Worm (Caenorhabditis elegans) whole organism, L3 larva: ENCODE results near the gene R09E10.2.

Experiments used
- R02D3.7 ChIP-seq: fragments of 150-350 bp; optimal IDR thresholded peaks from 2 replicates; lab custom pipeline; 2014; ENCODE audit warnings: missing biosample characterization, missing genetic modification characterization
- ZK546.5 ChIP-seq: sonication (generic microtip); optimal IDR thresholded peaks from 2 replicates; lab custom pipeline; 2017; ENCODE audit warnings: missing biosample characterization, missing genetic modification characterization
- aly-2 ChIP-seq: fragments of 150-350 bp; optimal IDR thresholded peaks from 2 replicates; lab custom pipeline; 2014; ENCODE audit warnings: missing biosample characterization, missing genetic modification characterization
- ceh-16 ChIP-seq: sonication (generic microtip); optimal IDR thresholded peaks from 2 replicates; lab custom pipeline; 2017; ENCODE audit warnings: missing biosample characterization, missing genetic modification characterization
- ceh-28 ChIP-seq: fragments of 150-350 bp; optimal IDR thresholded peaks from 2 replicates; lab custom pipeline; 2014; ENCODE audit warnings: missing biosample characterization, missing genetic modification reagents, missing genetic modification characterization
- ceh-82 ChIP-seq: fragments of 150-350 bp; optimal IDR thresholded peaks from 2 replicates; lab custom pipeline; 2014; ENCODE audit warnings: missing biosample characterization, missing genetic modification characterization
- ceh-9 ChIP-seq: sonication (generic microtip); optimal IDR thresholded peaks from 2 replicates; lab custom pipeline; 2018; ENCODE audit warnings: missing biosample characterization, missing genetic modification characterization
- daf-12 ChIP-seq: fragments of 150-350 bp; optimal IDR thresholded peaks from 2 replicates; lab custom pipeline; 2014; ENCODE audit warnings: missing biosample characterization, missing genetic modification reagents, missing genetic modification characterization
- egl-5 ChIP-seq: fragments of 150-350 bp; optimal IDR thresholded peaks from 2 replicates; lab custom pipeline; 2017; ENCODE audit warnings: missing biosample characterization, missing genetic modification reagents, missing genetic modification characterization, inconsistent platforms
- elt-2 ChIP-seq: sonication (generic microtip); optimal IDR thresholded peaks from 2 replicates; lab custom pipeline; 2016; ENCODE audit warnings: missing genetic modification reagents, mild to moderate bottlenecking, missing genetic modification characterization, missing compliant biosample characterization
- eor-1 ChIP-seq, 2 experiments: fragments of 150-350 bp; optimal IDR thresholded peaks; 2 replicates each; lab custom pipeline; 2014 to 2018; ENCODE audit warnings: missing biosample characterization in 2 of 2, missing genetic modification characterization in 2 of 2
- fkh-10 ChIP-seq: sonication (generic microtip); optimal IDR thresholded peaks from 2 replicates; lab custom pipeline; 2017; ENCODE audit warnings: missing biosample characterization, missing genetic modification reagents, missing genetic modification characterization
- hmg-11 ChIP-seq: sonication (generic microtip); optimal IDR thresholded peaks from 2 replicates; lab custom pipeline; 2016; ENCODE audit warnings: missing genetic modification characterization, missing compliant biosample characterization
- jun-1 ChIP-seq: fragments of 150-350 bp; optimal IDR thresholded peaks from 2 replicates; lab custom pipeline; 2014; ENCODE audit warnings: missing biosample characterization, missing genetic modification reagents, missing genetic modification characterization
- lin-15B ChIP-seq: fragments of 150-350 bp; optimal IDR thresholded peaks from 2 replicates; lab custom pipeline; 2014; ENCODE audit warnings: missing biosample characterization, missing genetic modification characterization
- lin-39 ChIP-seq: fragments of 150-350 bp; optimal IDR thresholded peaks from 2 replicates; lab custom pipeline; 2018; ENCODE audit warnings: missing biosample characterization, missing genetic modification reagents, missing genetic modification characterization
- lsy-12 ChIP-seq: sonication (generic microtip); optimal IDR thresholded peaks from 2 replicates; lab custom pipeline; 2016; ENCODE audit warnings: mild to moderate bottlenecking, missing genetic modification characterization, missing compliant biosample characterization
- mdl-1 ChIP-seq: fragments of 150-350 bp; optimal IDR thresholded peaks from 2 replicates; lab custom pipeline; 2014; ENCODE audit warnings: missing biosample characterization, missing genetic modification characterization
- mml-1 ChIP-seq: fragments of 150-350 bp; sonication (generic microtip); optimal IDR thresholded peaks from 3 replicates; lab custom pipeline; 2014; ENCODE audit warnings: missing biosample characterization, missing genetic modification characterization
- nfya-1 ChIP-seq: sonication (generic microtip); optimal IDR thresholded peaks from 2 replicates; lab custom pipeline; 2017; ENCODE audit warnings: missing genetic modification characterization, mild to moderate bottlenecking, missing compliant biosample characterization, antibody characterized with exemption, moderate library complexity; ENCODE audit not compliant: insufficient read depth
- nhr-11 ChIP-seq: fragments of 150-350 bp; optimal IDR thresholded peaks from 2 replicates; lab custom pipeline; 2014; ENCODE audit warnings: missing biosample characterization, missing genetic modification characterization
- nhr-12 ChIP-seq: fragments of 150-350 bp; optimal IDR thresholded peaks from 2 replicates; lab custom pipeline; 2014; ENCODE audit warnings: missing biosample characterization, missing genetic modification characterization
- nhr-23 ChIP-seq: fragments of 150-350 bp; optimal IDR thresholded peaks from 2 replicates; lab custom pipeline; 2014; ENCODE audit warnings: missing biosample characterization, missing genetic modification reagents, missing genetic modification characterization
- nhr-28 ChIP-seq: fragments of 150-350 bp; optimal IDR thresholded peaks from 2 replicates; lab custom pipeline; 2014; ENCODE audit warnings: missing biosample characterization, missing genetic modification characterization
- nhr-76 ChIP-seq: fragments of 150-350 bp; sonication (generic microtip); optimal IDR thresholded peaks from 5 replicates; lab custom pipeline; 2014; ENCODE audit warnings: missing biosample characterization, missing genetic modification characterization
- nhr-77 ChIP-seq: fragments of 150-350 bp; optimal IDR thresholded peaks from 2 replicates; lab custom pipeline; 2014; ENCODE audit warnings: missing biosample characterization, missing genetic modification characterization
- pha-4 ChIP-seq: fragments of 150-350 bp; optimal IDR thresholded peaks from 2 replicates; lab custom pipeline; 2014; ENCODE audit warnings: missing biosample characterization, missing genetic modification reagents, missing genetic modification characterization
- pqm-1 ChIP-seq: fragments of 150-350 bp; optimal IDR thresholded peaks from 2 replicates; lab custom pipeline; 2017; ENCODE audit warnings: missing biosample characterization, missing genetic modification characterization, inconsistent platforms
- sea-2 ChIP-seq: fragments of 150-350 bp; sonication (generic microtip); optimal IDR thresholded peaks from 4 replicates; lab custom pipeline; 2014; ENCODE audit warnings: missing biosample characterization, missing genetic modification reagents, missing genetic modification characterization
- skn-1 ChIP-seq: fragments of 150-350 bp; optimal IDR thresholded peaks from 2 replicates; lab custom pipeline; 2014; ENCODE audit warnings: missing biosample characterization, missing genetic modification characterization
- snpc-4 ChIP-seq: fragments of 150-350 bp; optimal IDR thresholded peaks from 2 replicates; lab custom pipeline; 2014; ENCODE audit warnings: missing biosample characterization, missing genetic modification characterization
- ztf-11 ChIP-seq: fragments of 150-350 bp; optimal IDR thresholded peaks from 2 replicates; lab custom pipeline; 2014; ENCODE audit warnings: missing biosample characterization, missing genetic modification characterization
- ztf-4 ChIP-seq: fragments of 150-350 bp; optimal IDR thresholded peaks from 2 replicates; lab custom pipeline; 2014; ENCODE audit warnings: missing biosample characterization, missing genetic modification characterization

The R09E10.2 gene

DNA sequence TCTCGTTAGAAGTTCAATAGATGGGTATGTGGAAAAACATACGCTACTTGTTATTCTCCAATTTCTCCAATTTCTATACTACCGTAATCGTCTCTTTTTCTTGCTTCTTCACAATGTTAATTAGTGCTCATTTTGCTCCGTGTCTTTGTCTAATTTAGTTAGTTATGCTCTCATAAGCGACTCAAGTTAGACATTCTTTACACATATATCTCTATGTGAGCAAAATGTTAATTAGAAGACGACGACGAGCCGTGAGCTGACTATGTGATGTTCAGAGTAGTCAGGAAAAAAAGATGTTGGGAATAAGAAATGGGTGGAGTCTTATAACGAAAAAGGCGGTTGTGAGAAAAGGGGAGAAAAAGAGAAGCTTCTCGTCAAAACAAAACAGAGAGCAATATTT lies 29.4 kb upstream of the R09E10.2 start:
- no peak for TF ChIP-seq egl-5 (tag; lab: Kevin White, UChicago)
- no peak for TF ChIP-seq pqm-1 (tag; lab: Kevin White, UChicago)
- TF ChIP-seq elt-2 (tag; lab: Kevin White, UChicago): no peak
- TF ChIP-seq fkh-10 (GFP tag; lab: Kevin White, UChicago): no peak
- TF ChIP-seq lin-15B (tag; lab: Kevin White, UChicago): no peak
- no peak for TF ChIP-seq ztf-4 (tag; lab: Kevin White, UChicago)
- TF ChIP-seq ceh-9 (tag; lab: Kevin White, UChicago): no peak
- TF ChIP-seq snpc-4 (tag; lab: Kevin White, UChicago): no peak
- TF ChIP-seq R02D3.7 (tag; lab: Kevin White, UChicago): no peak
- TF ChIP-seq lsy-12 (tag; lab: Kevin White, UChicago): no peak
- TF ChIP-seq aly-2: no peak
- no peak for TF ChIP-seq nhr-28 (tag; lab: Kevin White, UChicago)
- TF ChIP-seq ZK546.5 (tag; lab: Kevin White, UChicago): no peak
- no peak for TF ChIP-seq ceh-82 (tag; lab: Kevin White, UChicago)

DNA sequence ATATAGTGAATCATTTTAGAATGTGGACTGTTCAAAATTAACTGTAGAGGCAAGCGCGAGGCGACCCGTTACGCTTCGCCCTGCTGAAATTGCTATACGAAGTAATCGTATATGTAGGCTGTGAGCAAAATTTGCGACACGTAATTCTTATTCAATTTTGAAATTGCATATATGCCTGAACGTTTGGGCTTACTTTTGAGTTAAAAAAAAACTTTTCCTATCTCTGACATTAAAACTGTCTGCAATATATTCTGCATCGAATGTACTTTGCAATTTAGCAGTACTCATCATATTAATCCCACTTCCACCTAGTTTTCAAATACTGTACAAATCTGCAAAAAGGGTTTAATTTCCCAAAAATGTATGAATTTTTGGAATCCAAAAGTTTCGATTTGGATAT lies 28.8 kb upstream of the R09E10.2 start:
- TF ChIP-seq nhr-12 (tag; lab: Kevin White, UChicago) (no peak), egl-5 (tag; lab: Kevin White, UChicago) (no peak)
- TF ChIP-seq, all 47 proteins: peak for 0

DNA sequence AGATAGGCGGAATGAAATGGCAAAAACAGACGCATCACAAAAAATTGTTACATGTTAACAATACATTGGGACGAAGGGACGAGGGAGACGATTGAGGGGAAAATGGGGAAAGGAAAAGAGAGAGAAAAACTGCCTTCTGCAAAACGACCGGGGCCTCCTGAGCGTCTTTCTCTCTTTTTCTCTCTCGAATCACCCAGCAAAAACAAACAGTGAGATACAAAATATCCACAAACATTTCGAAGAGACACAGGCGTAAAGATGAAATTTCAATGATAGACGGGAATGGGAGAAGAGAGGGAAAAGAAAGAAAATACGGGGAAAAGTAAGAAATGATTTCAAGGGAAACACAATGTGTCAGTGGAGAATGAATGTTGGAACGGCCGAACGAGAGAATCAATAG lies 27.9 kb upstream of the R09E10.2 start:
- TF ChIP-seq mdl-1 (tag; lab: Kevin White, UChicago) (no peak), ztf-11 (tag; lab: Kevin White, UChicago) (no peak), snpc-4 (tag; lab: Kevin White, UChicago) (peak; percentile 25), lin-39 (tag; lab: Kevin White, UChicago) (peak; percentile 41), eor-1 (tag; optimal IDR thresholded peaks at IDR 0.05; lab: Kevin White, UChicago) (no peak), nhr-77 (tag; lab: Kevin White, UChicago) (no peak), lin-15B (tag; lab: Kevin White, UChicago) (peak; percentile 25), nfya-1 (peak; percentile 75), hmg-11 (peak; percentile 50), pha-4 (tag; lab: Kevin White, UChicago) (peak; percentile 78), skn-1 (tag; lab: Kevin White, UChicago) (no peak), elt-2 (tag; lab: Kevin White, UChicago) (peak; percentile 4), pqm-1 (tag; lab: Kevin White, UChicago) (no peak), mml-1 (tag; lab: Kevin White, UChicago) (no peak), ceh-16 (tag; lab: Kevin White, UChicago) (no peak), nhr-11 (tag; lab: Kevin White, UChicago) (no peak), ceh-28 (tag; lab: Kevin White, UChicago) (peak; percentile 1), ztf-4 (tag; lab: Kevin White, UChicago) (no peak), jun-1 (peak; percentile 1), daf-12 (tag; lab: Kevin White, UChicago) (no peak), ceh-9 (tag; lab: Kevin White, UChicago) (no peak), nhr-23 (tag; lab: Kevin White, UChicago) (peak; percentile 27), egl-5 (tag; lab: Kevin White, UChicago) (peak; percentile 33), nhr-76 (tag; lab: Kevin White, UChicago) (no peak)

DNA sequence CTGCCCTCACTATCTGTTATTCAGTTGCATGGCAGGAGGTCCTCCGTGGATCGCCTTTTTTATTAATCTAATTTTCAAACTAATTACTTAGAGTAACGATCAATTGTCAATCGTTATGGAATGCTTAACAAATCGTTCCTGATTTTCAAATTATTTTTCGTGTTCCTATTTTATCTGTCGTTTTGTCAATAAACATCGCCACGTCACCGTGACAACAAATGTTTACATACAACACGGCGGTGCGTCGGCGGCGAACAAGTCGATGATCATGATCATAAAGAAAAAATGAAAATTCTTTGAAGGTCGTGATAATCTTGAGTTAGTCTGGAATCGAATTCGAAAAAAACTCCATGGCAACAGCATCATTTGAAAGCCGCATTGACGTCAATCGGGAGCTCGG lies 27.4 kb upstream of the R09E10.2 start:
- TF ChIP-seq fkh-10 (GFP tag; lab: Kevin White, UChicago): no peak
- peak; percentile 73 for TF ChIP-seq pha-4 (tag; lab: Kevin White, UChicago)
- TF ChIP-seq, all 47 proteins: peak for 1

DNA sequence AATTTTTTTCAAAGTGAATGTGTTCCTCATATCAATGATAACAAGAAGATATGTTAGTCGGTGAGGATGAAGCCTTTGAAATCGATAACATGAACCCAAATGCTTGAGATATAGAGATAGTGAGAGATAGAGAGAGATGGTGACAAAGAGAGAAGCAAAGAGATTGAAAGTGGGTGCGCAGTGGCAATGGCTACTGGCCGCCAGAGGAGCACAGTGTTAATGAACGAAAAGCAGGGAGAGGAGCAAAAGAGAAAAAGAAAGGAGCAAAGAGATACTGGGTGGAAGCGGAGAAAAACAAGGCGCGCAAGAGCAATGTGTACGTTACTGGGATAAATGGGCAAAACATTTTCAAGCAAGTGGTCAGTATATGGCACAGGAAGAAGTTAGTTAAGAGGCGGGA lies 26.5 kb upstream of the R09E10.2 start:
- TF ChIP-seq skn-1 (tag; lab: Kevin White, UChicago): peak; percentile 56
- no peak for TF ChIP-seq sea-2 (GFP tag; lab: Kevin White, UChicago)
- TF ChIP-seq egl-5 (tag; lab: Kevin White, UChicago): peak; percentile 23
- peak; percentile 50 for TF ChIP-seq ceh-28 (tag; lab: Kevin White, UChicago)
- TF ChIP-seq pha-4 (tag; lab: Kevin White, UChicago): peak; percentile 7
- peak; percentile 83 for TF ChIP-seq nfya-1
- TF ChIP-seq nhr-77 (tag; lab: Kevin White, UChicago): no peak
- peak; percentile 23 for TF ChIP-seq hmg-11
- TF ChIP-seq lin-39 (tag; lab: Kevin White, UChicago): peak; percentile 73
- TF ChIP-seq, all 47 proteins: peak for 7
